Fruit fly (Drosophila melanogaster): ENCODE measurements around the gene Or85d.

- TF ChIP-seq EcR (GFP tag; optimal IDR thresholded peaks at IDR 0.05) = no peak
- TF ChIP-seq rn (GFP tag; IDR thresholded peaks at IDR 0.05) = no peak
- no peak for TF ChIP-seq CG8159 (tag; optimal IDR thresholded peaks at IDR 0.05)
- TF ChIP-seq fd96Ca (GFP tag; IDR thresholded peaks at IDR 0.05) = no peak
- no peak for TF ChIP-seq CG4496 (GFP tag; IDR thresholded peaks at IDR 0.05)
- no peak for TF ChIP-seq CG12605 (GFP tag; IDR thresholded peaks at IDR 0.05)
- no peak for TF ChIP-seq CG13204 (GFP tag; optimal IDR thresholded peaks at IDR 0.05)
- TF ChIP-seq CG10348 (GFP tag; IDR thresholded peaks at IDR 0.05) = no peak
- TF ChIP-seq gl (tag; optimal IDR thresholded peaks at IDR 0.05) = no peak
Observed at dm6 chr3R:8552308-8552707, at the start of gene Or85d.
